Worm (Caenorhabditis elegans) whole organism, L2 larva: Measurements from ENCODE around the gene F58A6.5.

Experiments
- ZK546.5 ChIP-seq: sonication (generic microtip); optimal IDR thresholded peaks from 2 replicates; lab custom pipeline; 2017; ENCODE audit warnings: missing biosample characterization, missing genetic modification characterization
- alr-1 ChIP-seq: fragments of 150-350 bp; optimal IDR thresholded peaks from 2 replicates; lab custom pipeline; 2014; ENCODE audit warnings: missing biosample characterization, missing genetic modification characterization
- aly-2 ChIP-seq: fragments of 150-350 bp; optimal IDR thresholded peaks from 2 replicates; lab custom pipeline; 2014; ENCODE audit warnings: missing biosample characterization, missing genetic modification characterization
- ama-1 ChIP-seq: fragments of 150-350 bp; optimal IDR thresholded peaks from 2 replicates; lab custom pipeline; 2018; ENCODE audit warnings: inconsistent platforms
- egl-27 ChIP-seq: sonication (generic microtip); optimal IDR thresholded peaks from 3 replicates; lab custom pipeline; 2017; ENCODE audit warnings: missing biosample characterization, missing genetic modification reagents, missing genetic modification characterization
- lin-11 ChIP-seq: fragments of 150-350 bp; sonication (generic microtip); optimal IDR thresholded peaks from 2 replicates; lab custom pipeline; 2014; ENCODE audit warnings: missing biosample characterization, missing genetic modification characterization, inconsistent platforms, mixed read lengths
- lsy-2 ChIP-seq, 2 experiments: fragments of 150-350 bp in 1 of 2; sonication (generic microtip) in 1 of 2; optimal IDR thresholded peaks; 2 replicates each; lab custom pipeline; 2014 to 2017; ENCODE audit warnings: missing biosample characterization in 2 of 2, missing genetic modification characterization in 2 of 2
- skn-1 ChIP-seq: sonication (generic microtip); optimal IDR thresholded peaks from 2 replicates; lab custom pipeline; 2017; ENCODE audit warnings: missing biosample characterization, missing genetic modification characterization
- snpc-4 ChIP-seq: fragments of 150-350 bp; optimal IDR thresholded peaks from 2 replicates; lab custom pipeline; 2014; ENCODE audit warnings: missing biosample characterization, missing genetic modification characterization
- unc-39 ChIP-seq: fragments of 150-350 bp; optimal IDR thresholded peaks from 2 replicates; lab custom pipeline; 2014; ENCODE audit warnings: missing biosample characterization, missing genetic modification characterization

DNA sequence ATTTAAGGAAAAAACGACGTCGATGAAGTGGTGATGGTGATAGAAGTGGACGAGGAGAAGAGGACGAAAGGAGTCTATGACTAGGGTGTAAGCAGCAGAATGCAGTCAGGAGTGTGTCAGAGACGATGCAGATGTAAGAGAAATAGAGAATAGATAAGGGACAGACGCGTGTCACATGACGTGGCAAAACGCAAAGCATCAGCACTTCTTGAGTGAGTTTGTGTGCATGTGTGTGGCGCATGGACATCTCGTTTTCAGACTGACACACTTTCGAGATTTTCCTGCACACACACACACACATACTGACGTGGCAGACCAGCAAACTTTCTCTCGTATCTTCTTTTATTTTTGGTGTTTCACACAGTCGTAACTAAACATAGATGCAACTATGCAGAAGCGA is 34.2 kb upstream of the F58A6.5 start:
- TF ChIP-seq skn-1 (tag; lab: Kevin White, UChicago) (no peak), alr-1 (tag; lab: Kevin White, UChicago) (no peak), lsy-2 (tag; optimal IDR thresholded peaks at IDR 0.05; lab: Kevin White, UChicago) (peak in 1 of 2 experiments; percentile 74), ZK546.5 (no peak), lin-11 (tag; lab: Kevin White, UChicago) (no peak), egl-27 (tag; lab: Kevin White, UChicago) (no peak), aly-2 (no peak), ama-1 (lab: Kevin White, UChicago) (no peak), unc-39 (tag; lab: Kevin White, UChicago) (no peak), snpc-4 (no peak)
